Worm (Caenorhabditis elegans): ENCODE results near the gene F12E12.1.

Gene F12E12.1

DNA sequence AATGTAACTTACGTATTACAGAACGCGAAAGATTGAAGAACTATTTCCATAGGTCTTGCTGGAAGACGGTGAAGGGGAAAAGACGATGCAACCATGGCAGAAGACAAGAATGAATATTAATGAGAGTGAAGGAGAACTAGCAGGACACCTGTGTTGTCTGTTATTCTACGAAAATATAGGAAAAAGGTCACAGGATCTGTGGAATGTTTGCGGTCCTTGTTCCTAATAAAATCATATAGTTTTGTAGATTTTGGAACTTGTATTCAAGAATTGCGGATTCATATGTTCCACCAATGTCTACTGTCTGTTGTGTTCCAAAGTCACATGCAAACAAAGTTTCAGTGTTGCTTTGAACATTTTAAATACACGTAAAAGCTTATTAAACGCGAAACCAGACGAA is 10.5 kb downstream of the F12E12.1 start, which contains the start of gene sdz-11:
sdz-11 (minus strand) TSS at position 101 of the 400 bp plus-strand sequence.
- TF ChIP-seq elt-1 (tag; optimal IDR thresholded peaks at IDR 0.05) = no peak
- no peak for TF ChIP-seq ceh-9 (tag; optimal IDR thresholded peaks at IDR 0.05)
- no peak for TF ChIP-seq skn-1 (tag; optimal IDR thresholded peaks at IDR 0.05)
- TF ChIP-seq nfya-1 (tag; optimal IDR thresholded peaks at IDR 0.05; ENCODE audit: insufficient read depth) = no peak
- TF ChIP-seq fos-1 (tag; optimal IDR thresholded peaks at IDR 0.05) = no peak
- TF ChIP-seq ceh-82 (tag; optimal IDR thresholded peaks at IDR 0.05) = no peak
- no peak for TF ChIP-seq nhr-25 (tag; optimal IDR thresholded peaks at IDR 0.05)
- TF ChIP-seq ZK546.5 (tag; optimal IDR thresholded peaks at IDR 0.05) = no peak
- TF ChIP-seq unc-39 (tag; optimal IDR thresholded peaks at IDR 0.05) = no peak
- TF ChIP-seq fkh-2 (tag; optimal IDR thresholded peaks at IDR 0.05) = no peak
- TF ChIP-seq nhr-11 (tag; optimal IDR thresholded peaks at IDR 0.05) = no peak
- no peak for TF ChIP-seq mdl-1 (tag; optimal IDR thresholded peaks at IDR 0.05)
- no peak for TF ChIP-seq fkh-10 (GFP tag; optimal IDR thresholded peaks at IDR 0.05)
- no peak for TF ChIP-seq hmg-11 (tag; optimal IDR thresholded peaks at IDR 0.05)
- TF ChIP-seq elt-3 (tag; optimal IDR thresholded peaks at IDR 0.05) = no peak
- TF ChIP-seq daf-12 (tag; optimal IDR thresholded peaks at IDR 0.05) = no peak
- no peak for TF ChIP-seq nhr-77 (tag; optimal IDR thresholded peaks at IDR 0.05)
- TF ChIP-seq ztf-4 (tag; optimal IDR thresholded peaks at IDR 0.05) = no peak
- TF ChIP-seq nhr-23 (tag; optimal IDR thresholded peaks at IDR 0.05) = no peak

DNA sequence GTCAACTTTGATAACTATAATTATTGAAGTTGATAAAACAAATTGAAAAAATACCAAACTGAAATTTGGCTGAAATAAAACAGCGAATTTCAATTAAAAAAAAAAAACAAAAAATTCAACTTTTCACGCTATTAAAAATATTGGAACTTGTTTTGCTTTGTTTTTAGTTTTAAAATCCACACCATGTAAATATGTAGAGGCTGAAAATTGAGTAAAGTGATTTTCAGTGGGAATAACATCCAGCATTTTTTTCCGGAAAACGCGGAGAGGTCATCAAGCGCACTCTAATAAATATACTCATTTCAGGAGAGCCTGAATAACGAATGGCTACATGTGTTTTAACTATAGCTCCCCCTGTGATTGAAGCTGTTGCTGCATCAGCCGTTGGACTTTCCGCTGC is 11.9 kb downstream of the F12E12.1 start, which contains the start of gene rcd-1:
rcd-1 (plus strand) TSS at position 301 of the 400 bp plus-strand sequence.
- TF ChIP-seq nhr-237 (tag; optimal IDR thresholded peaks at IDR 0.05) = no peak
- TF ChIP-seq zag-1 (tag; optimal IDR thresholded peaks at IDR 0.05) = no peak
- TF ChIP-seq mdl-1 (tag; optimal IDR thresholded peaks at IDR 0.05) = no peak
- no peak for TF ChIP-seq nhr-28 (tag; optimal IDR thresholded peaks at IDR 0.05)
- no peak for TF ChIP-seq elt-3 (tag; optimal IDR thresholded peaks at IDR 0.05)
- no peak for TF ChIP-seq mml-1 (tag; optimal IDR thresholded peaks at IDR 0.05)
- no peak for TF ChIP-seq ceh-82 (tag; optimal IDR thresholded peaks at IDR 0.05)
- TF ChIP-seq fkh-10 (GFP tag; optimal IDR thresholded peaks at IDR 0.05) = no peak
- TF ChIP-seq nfya-1 (tag; optimal IDR thresholded peaks at IDR 0.05; ENCODE audit: insufficient read depth) = no peak
- no peak for TF ChIP-seq unc-39 (tag; optimal IDR thresholded peaks at IDR 0.05)
- no peak for TF ChIP-seq nhr-43 (tag; optimal IDR thresholded peaks at IDR 0.05; ENCODE audit: poor library complexity, severe bottlenecking)

- TF ChIP-seq nhr-23 (tag; optimal IDR thresholded peaks at IDR 0.05) (no peak), nhr-76 (tag; optimal IDR thresholded peaks at IDR 0.05) (no peak), elt-1 (tag; optimal IDR thresholded peaks at IDR 0.05) (no peak), lin-15B (tag; optimal IDR thresholded peaks at IDR 0.05) (no peak), ceh-82 (tag; optimal IDR thresholded peaks at IDR 0.05) (no peak), fos-1 (tag; optimal IDR thresholded peaks at IDR 0.05) (no peak), egl-5 (tag; optimal IDR thresholded peaks at IDR 0.05) (no peak), ZK546.5 (tag; optimal IDR thresholded peaks at IDR 0.05) (no peak), aly-2 (tag; optimal IDR thresholded peaks at IDR 0.05) (no peak), fkh-10 (GFP tag; optimal IDR thresholded peaks at IDR 0.05) (no peak), mdl-1 (tag; optimal IDR thresholded peaks at IDR 0.05) (no peak), ceh-9 (tag; optimal IDR thresholded peaks at IDR 0.05) (no peak), nhr-12 (tag; optimal IDR thresholded peaks at IDR 0.05) (no peak), egl-27 (tag; optimal IDR thresholded peaks at IDR 0.05) (no peak), mml-1 (tag; optimal IDR thresholded peaks at IDR 0.05) (no peak), skn-1 (tag; optimal IDR thresholded peaks at IDR 0.05) (no peak), unc-62 (GFP tag; optimal IDR thresholded peaks at IDR 0.05) (no peak), daf-12 (tag; optimal IDR thresholded peaks at IDR 0.05) (no peak)
These were observed 15.8 kb downstream of the F12E12.1 start, which contains the start of gene srx-111 for ce11 chrII:3757499-3757898. srx-111 (plus strand) TSS chrII:3757799.

ce11 chrII:3759010-3759409 is 17.3 kb downstream of the F12E12.1 start, which contains the start of gene T24E12.12:
T24E12.12 (plus strand) TSS chrII:3759290.
- TF ChIP-seq aly-2 (tag; optimal IDR thresholded peaks at IDR 0.05) (no peak), ceh-9 (tag; optimal IDR thresholded peaks at IDR 0.05) (no peak), zag-1 (tag; optimal IDR thresholded peaks at IDR 0.05) (no peak), fos-1 (tag; optimal IDR thresholded peaks at IDR 0.05) (no peak), pqm-1 (tag; optimal IDR thresholded peaks at IDR 0.05) (no peak), nhr-23 (tag; optimal IDR thresholded peaks at IDR 0.05) (no peak), eor-1 (tag; optimal IDR thresholded peaks at IDR 0.05) (no peak), elt-3 (tag; optimal IDR thresholded peaks at IDR 0.05) (no peak), lin-15B (tag; optimal IDR thresholded peaks at IDR 0.05) (no peak), ztf-4 (tag; optimal IDR thresholded peaks at IDR 0.05) (no peak), hmg-11 (tag; optimal IDR thresholded peaks at IDR 0.05) (no peak), nhr-28 (tag; optimal IDR thresholded peaks at IDR 0.05) (no peak), egl-27 (tag; optimal IDR thresholded peaks at IDR 0.05) (no peak), egl-5 (tag; optimal IDR thresholded peaks at IDR 0.05) (no peak), mml-1 (tag; optimal IDR thresholded peaks at IDR 0.05) (no peak), nhr-43 (tag; optimal IDR thresholded peaks at IDR 0.05; ENCODE audit: poor library complexity, severe bottlenecking) (no peak), R02D3.7 (tag; optimal IDR thresholded peaks at IDR 0.05) (no peak)

Measured in whole organism, L3 larva.